Worm (Caenorhabditis elegans) whole organism, young adult: ENCODE measurements around the gene C17H12.3.

Experiments used
- dpl-1 ChIP-seq: fragments of 150-350 bp; optimal IDR thresholded peaks from 2 replicates; lab custom pipeline; 2014; ENCODE audit warnings: missing biosample characterization, missing genetic modification reagents, missing genetic modification characterization
- efl-1 ChIP-seq: fragments of 150-350 bp; optimal IDR thresholded peaks from 2 replicates; lab custom pipeline; 2014; ENCODE audit warnings: missing biosample characterization, missing genetic modification reagents, missing genetic modification characterization

DNA sequence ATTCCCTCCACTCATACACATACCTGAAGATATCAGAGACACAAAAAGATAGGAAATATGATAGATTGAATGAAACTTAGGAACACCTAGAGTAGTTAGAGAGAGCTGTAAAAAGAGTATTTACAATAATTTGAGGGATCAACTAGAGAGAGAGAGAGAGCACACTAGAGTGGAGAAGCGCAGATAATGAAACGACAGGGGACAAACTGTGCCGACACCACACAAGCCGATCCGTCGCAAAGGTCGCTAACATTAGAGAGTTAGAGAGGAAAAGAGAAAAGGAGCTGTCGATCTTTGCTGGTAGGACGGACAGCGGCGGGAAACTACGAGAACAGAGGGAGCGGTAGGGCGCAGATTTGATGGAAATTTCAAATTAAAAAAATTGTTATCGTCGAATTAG lies 10.3 kb downstream of the C17H12.3 start, which contains the start of gene dyci-1:
- TF ChIP-seq efl-1 (GFP tag; lab: Kevin White, UChicago) (no peak), dpl-1 (GFP tag; lab: Kevin White, UChicago) (no peak)
